Fruit fly (Drosophila melanogaster): Measurements from ENCODE around the gene bumpel.

- no peak for TF ChIP-seq CG8478 (optimal IDR thresholded peaks at IDR 0.05)
- TF ChIP-seq CTCF (optimal IDR thresholded peaks at IDR 0.05), result no peak
Measured at dm6 chr3R:11430307-11430706, 11.8 kb upstream of the bumpel start.

All from S2 (cell line).